Fruit fly (Drosophila melanogaster): ENCODE measurements around the gene CG14253.

DNA sequence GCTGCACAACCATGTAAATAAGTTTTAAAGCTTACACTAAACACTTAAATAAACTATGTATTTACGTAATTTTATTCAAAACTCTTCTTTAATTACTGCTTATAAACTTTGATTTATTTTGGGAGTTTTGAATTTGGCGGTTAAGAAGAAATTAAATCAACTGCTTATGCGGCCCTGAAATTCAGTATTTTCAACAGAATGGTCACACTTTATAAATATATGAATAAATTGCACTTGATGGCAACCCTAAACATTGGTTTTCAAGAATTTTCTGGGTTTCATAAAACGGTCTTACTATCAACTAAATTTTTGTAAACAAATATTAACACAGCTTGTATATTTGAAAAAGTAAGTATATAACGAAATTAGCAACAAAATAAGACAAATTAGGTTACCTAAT, 33.1 kb upstream of the CG14253 start, which contains the start of gene CG14252:
- TF ChIP-seq toe (GFP tag; optimal IDR thresholded peaks at IDR 0.05) (no peak), cnc (optimal IDR thresholded peaks at IDR 0.05) (no peak), kay (GFP tag; ENCODE audit: borderline replicate concordance) (peak; percentile 84), Clk (GFP tag; optimal IDR thresholded peaks at IDR 0.05) (no peak)

All from whole organism, adult.